Fruit fly (Drosophila melanogaster) whole organism, prepupa: ENCODE data around the gene CG34301.
A peak's percentile ranks its signal among the peaks of the same experiment; 100 is the strongest.

Experiments
- CG10631 ChIP-seq: fragments of 200-800 bp; sonication (Bioruptor generic); optimal IDR thresholded peaks from 2 replicates; lab custom pipeline; 2016; ENCODE audit warnings: missing biosample characterization, missing genetic modification characterization
- CG10669 ChIP-seq: fragments of 200-800 bp; sonication (Bioruptor generic); optimal IDR thresholded peaks from 3 replicates; lab custom pipeline; 2018; ENCODE audit warnings: missing biosample characterization, mild to moderate bottlenecking, missing genetic modification characterization, moderate library complexity
- CG11762 ChIP-seq: fragments of 200-800 bp; sonication (Bioruptor generic); optimal IDR thresholded peaks from 3 replicates; lab custom pipeline; 2016; ENCODE audit warnings: missing biosample characterization, missing genetic modification characterization; ENCODE audit not compliant: insufficient read depth
- CG11902 ChIP-seq: fragments of 200-800 bp; sonication (Bioruptor generic); optimal IDR thresholded peaks from 3 replicates; lab custom pipeline; 2016; ENCODE audit warnings: missing biosample characterization, missing genetic modification characterization
- CG15336 ChIP-seq: fragments of 200-800 bp; sonication (Bioruptor generic); IDR thresholded peaks from 2 replicates; pipeline ENCODE4 v1.3.6; 2022; ENCODE audit warnings: missing biosample characterization, missing genetic modification characterization
- CG1621 ChIP-seq: fragments of 200-800 bp; sonication (Bioruptor generic); optimal IDR thresholded peaks from 3 replicates; lab custom pipeline; 2018; ENCODE audit warnings: missing biosample characterization, mild to moderate bottlenecking, missing genetic modification characterization
- CG16779 ChIP-seq: fragments of 200-800 bp; sonication (Bioruptor generic); optimal IDR thresholded peaks from 3 replicates; lab custom pipeline; 2017; ENCODE audit warnings: missing biosample characterization, mild to moderate bottlenecking, missing genetic modification characterization
- CG3032 ChIP-seq: fragments of 200-800 bp; optimal IDR thresholded peaks from 2 replicates; lab custom pipeline; 2019; ENCODE audit warnings: missing biosample characterization, mild to moderate bottlenecking, missing genetic modification characterization, moderate library complexity
- CG31627 ChIP-seq: fragments of 200-800 bp; sonication (Bioruptor generic); optimal IDR thresholded peaks from 3 replicates; lab custom pipeline; 2016; ENCODE audit warnings: missing biosample characterization, missing genetic modification characterization
- CG32006 ChIP-seq: fragments of 200-800 bp; sonication (Bioruptor generic); optimal IDR thresholded peaks from 3 replicates; lab custom pipeline; 2017; ENCODE audit warnings: missing biosample characterization, mild to moderate bottlenecking, missing genetic modification characterization
- CG34406 ChIP-seq: fragments of 200-800 bp; sonication (Bioruptor generic); optimal IDR thresholded peaks from 3 replicates; lab custom pipeline; 2016; ENCODE audit warnings: missing biosample characterization, missing genetic modification characterization
- CG3919 ChIP-seq: fragments of 200-800 bp; sonication (Bioruptor generic); optimal IDR thresholded peaks from 3 replicates; lab custom pipeline; 2016; ENCODE audit warnings: missing biosample characterization, missing genetic modification characterization
- CG4318 ChIP-seq: fragments of 200-800 bp; sonication (Bioruptor generic); optimal IDR thresholded peaks from 3 replicates; lab custom pipeline; 2017; ENCODE audit warnings: missing biosample characterization, mild to moderate bottlenecking, missing genetic modification characterization
- CG6276 ChIP-seq: fragments of 200-800 bp; sonication (Bioruptor generic); optimal IDR thresholded peaks from 2 replicates; lab custom pipeline; 2017; ENCODE audit warnings: missing biosample characterization, mild to moderate bottlenecking, missing genetic modification characterization
- CG6792 ChIP-seq: fragments of 200-800 bp; sonication (Bioruptor generic); optimal IDR thresholded peaks from 3 replicates; lab custom pipeline; 2016; ENCODE audit warnings: missing biosample characterization, missing genetic modification characterization
- CG6808 ChIP-seq: fragments of 200-800 bp; sonication (Bioruptor generic); optimal IDR thresholded peaks from 3 replicates; lab custom pipeline; 2017; ENCODE audit warnings: missing biosample characterization, missing genetic modification characterization, mild to moderate bottlenecking, moderate library complexity, missing genetic modification reagents
- CG6854 ChIP-seq: fragments of 200-800 bp; sonication (Bioruptor generic); optimal IDR thresholded peaks from 2 replicates; lab custom pipeline; 2017; ENCODE audit warnings: missing biosample characterization, mild to moderate bottlenecking, missing genetic modification characterization
- CG7368 ChIP-seq: fragments of 200-800 bp; sonication (Bioruptor generic); optimal IDR thresholded peaks from 3 replicates; lab custom pipeline; 2016; ENCODE audit warnings: missing biosample characterization, missing genetic modification characterization
- CG8119 ChIP-seq: fragments of 200-800 bp; sonication (Bioruptor generic); IDR thresholded peaks from 3 replicates; pipeline ENCODE4 v1.3.6; 2022; ENCODE audit warnings: missing biosample characterization, missing genetic modification characterization
- CG8319 ChIP-seq: fragments of 200-800 bp; sonication (Bioruptor generic); optimal IDR thresholded peaks from 3 replicates; lab custom pipeline; 2016; ENCODE audit warnings: missing biosample characterization, missing genetic modification characterization
- CG9139 ChIP-seq: fragments of 200-800 bp; sonication (Bioruptor generic); optimal IDR thresholded peaks from 3 replicates; lab custom pipeline; 2017; ENCODE audit warnings: missing biosample characterization, mild to moderate bottlenecking, missing genetic modification characterization
- Eip75B ChIP-seq: fragments of 200-800 bp; sonication (Bioruptor generic); optimal IDR thresholded peaks from 3 replicates; lab custom pipeline; 2016; ENCODE audit warnings: missing biosample characterization, missing genetic modification characterization
- Eip78C ChIP-seq: fragments of 200-800 bp; sonication (Bioruptor generic); peaks from one replicate; lab custom pipeline; 2016; ENCODE audit warnings: missing biosample characterization, missing genetic modification characterization
- Eip93F ChIP-seq: fragments of 200-800 bp; sonication (Bioruptor generic); optimal IDR thresholded peaks from 2 replicates; lab custom pipeline; 2016; ENCODE audit warnings: missing biosample characterization, mild to moderate bottlenecking, missing genetic modification characterization
- Ets21C ChIP-seq: fragments of 200-800 bp; sonication (Bioruptor generic); optimal IDR thresholded peaks from 3 replicates; lab custom pipeline; 2016; ENCODE audit warnings: missing biosample characterization, missing genetic modification characterization
- Ets96B ChIP-seq: fragments of 200-800 bp; optimal IDR thresholded peaks from 2 replicates; lab custom pipeline; 2019; ENCODE audit warnings: missing biosample characterization, mild to moderate bottlenecking, missing genetic modification characterization, moderate library complexity
- Gug ChIP-seq: fragments of 200-800 bp; sonication (Bioruptor generic); IDR thresholded peaks from 2 replicates; pipeline ENCODE4 v1.3.6; 2022; ENCODE audit warnings: missing biosample characterization, missing genetic modification characterization
- Hr39 ChIP-seq: fragments of 200-800 bp; sonication (Bioruptor generic); optimal IDR thresholded peaks from 2 replicates; lab custom pipeline; 2016; ENCODE audit warnings: missing biosample characterization, missing genetic modification characterization
- Hr4 ChIP-seq: fragments of 200-800 bp; sonication (Bioruptor generic); optimal IDR thresholded peaks from 3 replicates; lab custom pipeline; 2016; ENCODE audit warnings: missing biosample characterization, missing genetic modification characterization
- Met ChIP-seq: fragments of 200-800 bp; sonication (Bioruptor generic); optimal IDR thresholded peaks from 3 replicates; lab custom pipeline; 2016; ENCODE audit warnings: missing biosample characterization, missing genetic modification characterization
- OdsH ChIP-seq: fragments of 200-800 bp; sonication (Bioruptor generic); optimal IDR thresholded peaks from 3 replicates; lab custom pipeline; 2016; ENCODE audit warnings: missing biosample characterization, missing genetic modification characterization
- Sox102F ChIP-seq: fragments of 200-800 bp; sonication (Bioruptor generic); optimal IDR thresholded peaks from 2 replicates; lab custom pipeline; 2016; ENCODE audit warnings: missing biosample characterization, mild to moderate bottlenecking, missing genetic modification characterization
- Sox14 ChIP-seq: fragments of 200-800 bp; sonication (Bioruptor generic); optimal IDR thresholded peaks from 3 replicates; lab custom pipeline; 2016; ENCODE audit warnings: missing biosample characterization, missing genetic modification characterization
- Sox15 ChIP-seq: fragments of 200-800 bp; sonication (Bioruptor generic); optimal IDR thresholded peaks from 3 replicates; lab custom pipeline; 2016; ENCODE audit warnings: missing biosample characterization, missing genetic modification characterization
- achi ChIP-seq: fragments of 200-800 bp; sonication (Bioruptor generic); optimal IDR thresholded peaks from 3 replicates; lab custom pipeline; 2016; ENCODE audit warnings: missing biosample characterization, missing genetic modification characterization
- acj6 ChIP-seq: fragments of 200-800 bp; sonication (Bioruptor generic); optimal IDR thresholded peaks from 3 replicates; lab custom pipeline; 2016; ENCODE audit warnings: missing biosample characterization, missing genetic modification characterization
- cyc ChIP-seq: fragments of 200-800 bp; sonication (Bioruptor generic); optimal IDR thresholded peaks from 3 replicates; lab custom pipeline; 2016; ENCODE audit warnings: missing biosample characterization, missing genetic modification characterization
- dac ChIP-seq: fragments of 200-800 bp; sonication (Bioruptor generic); optimal IDR thresholded peaks from 2 replicates; lab custom pipeline; 2017; ENCODE audit warnings: missing biosample characterization, mild to moderate bottlenecking, missing genetic modification characterization
- dsx ChIP-seq: fragments of 200-800 bp; optimal IDR thresholded peaks from 3 replicates; lab custom pipeline; 2019; ENCODE audit warnings: missing biosample characterization, mild to moderate bottlenecking, missing genetic modification characterization, moderate library complexity; ENCODE audit not compliant: poor library complexity, severe bottlenecking
- eg ChIP-seq: fragments of 200-800 bp; sonication (Bioruptor generic); IDR thresholded peaks from 3 replicates; pipeline ENCODE4 v1.3.6; 2022; ENCODE audit warnings: missing biosample characterization, missing genetic modification characterization
- fd59A ChIP-seq: fragments of 200-800 bp; sonication (Bioruptor generic); optimal IDR thresholded peaks from 2 replicates; lab custom pipeline; 2017; ENCODE audit warnings: missing biosample characterization, mild to moderate bottlenecking, missing genetic modification characterization, missing genetic modification reagents
- fd85E ChIP-seq: fragments of 200-800 bp; sonication (Bioruptor generic); optimal IDR thresholded peaks from 3 replicates; lab custom pipeline; 2016; ENCODE audit warnings: missing biosample characterization, missing genetic modification characterization
- fkh ChIP-seq: fragments of 200-800 bp; sonication (Bioruptor generic); optimal IDR thresholded peaks from 3 replicates; lab custom pipeline; 2017; ENCODE audit warnings: missing biosample characterization, mild to moderate bottlenecking, missing genetic modification characterization, moderate library complexity
- net ChIP-seq: fragments of 200-800 bp; sonication (Bioruptor generic); optimal IDR thresholded peaks from 3 replicates; lab custom pipeline; 2016; ENCODE audit warnings: missing biosample characterization, missing genetic modification characterization
- pdm3 ChIP-seq: fragments of 200-800 bp; sonication (Bioruptor generic); optimal IDR thresholded peaks from 3 replicates; lab custom pipeline; 2016; ENCODE audit warnings: missing biosample characterization, missing genetic modification characterization
- salr ChIP-seq, 2 experiments: fragments of 200-800 bp; sonication (Bioruptor generic); optimal IDR thresholded peaks; 3 replicates each; lab custom pipeline; 2016 to 2018; ENCODE audit warnings: missing biosample characterization in 2 of 2, missing genetic modification characterization in 2 of 2, mild to moderate bottlenecking in 1 of 2
- spab ChIP-seq: fragments of 200-800 bp; sonication (Bioruptor generic); optimal IDR thresholded peaks from 2 replicates; lab custom pipeline; 2017; ENCODE audit warnings: missing biosample characterization, mild to moderate bottlenecking, missing genetic modification characterization, missing genetic modification reagents
- ss ChIP-seq, 2 experiments: fragments of 200-800 bp; sonication (Bioruptor generic); optimal IDR thresholded peaks; 2 replicates in 1 of 2; 3 replicates in 1 of 2; lab custom pipeline; 2017 to 2018; ENCODE audit warnings: mild to moderate bottlenecking in 2 of 2, missing biosample characterization in 2 of 2, missing genetic modification characterization in 2 of 2, moderate library complexity in 1 of 2
- svp ChIP-seq: fragments of 200-800 bp; sonication (Bioruptor generic); peaks from one replicate; lab custom pipeline; 2016; ENCODE audit warnings: missing biosample characterization, missing genetic modification characterization
- topi ChIP-seq: fragments of 200-800 bp; sonication (Bioruptor generic); optimal IDR thresholded peaks from 3 replicates; lab custom pipeline; 2016; ENCODE audit warnings: missing biosample characterization, missing genetic modification characterization

The CG34301 gene

dm6 chr3R:8747871-8748775, 25.1 kb upstream of the CG34301 start:
- TF ChIP-seq OdsH (peak; percentile 86), CG4318 (GFP tag; lab: Kevin White, UChicago) (peak; percentile 67), CG1621 (no peak), CG3919 (peak; percentile 75), spab (GFP tag; lab: Kevin White, UChicago) (peak; percentile 17), CG34406 (GFP tag; lab: Kevin White, UChicago) (peak; percentile 88), CG31627 (peak; percentile 79), CG6854 (GFP tag; lab: Kevin White, UChicago) (peak; percentile 33), CG6792 (peak; percentile 77), CG32006 (peak; percentile 89), salr (GFP tag; optimal IDR thresholded peaks at IDR 0.05; lab: Kevin White, UChicago) (peak; percentile 1 to 80), fkh (no peak), CG16779 (tag; lab: Kevin White, UChicago) (peak; percentile 72), Eip93F (GFP tag; lab: Kevin White, UChicago) (peak; percentile 59), acj6 (GFP tag; lab: Kevin White, UChicago) (peak; percentile 85), CG10669 (GFP tag; lab: Kevin White, UChicago) (peak; percentile 57), svp (peak; percentile 89), pdm3 (peak; percentile 85), Gug (GFP tag; lab: Robert Waterston, UW) (peak; percentile 50), fd59A (peak; percentile 63), Met (GFP tag; lab: Kevin White, UChicago) (peak; percentile 87), Ets21C (GFP tag; lab: Kevin White, UChicago) (peak; percentile 60), ss (GFP tag; optimal IDR thresholded peaks at IDR 0.05; lab: Kevin White, UChicago) (peak; percentile 49 to 76), dac (GFP tag; lab: Kevin White, UChicago) (peak; percentile 73), CG8119 (GFP tag; lab: Robert Waterston, UW) (peak; percentile 81), Hr4 (GFP tag; lab: Kevin White, UChicago) (peak; percentile 80), CG6808 (GFP tag; lab: Kevin White, UChicago) (peak; percentile 75), eg (GFP tag; lab: Robert Waterston, UW) (peak; percentile 86), CG8319 (GFP tag; lab: Kevin White, UChicago) (peak; percentile 71), CG3032 (tag; lab: Kevin White, UChicago) (peak; percentile 77), Eip78C (GFP tag; lab: Kevin White, UChicago) (peak; percentile 96), CG11902 (GFP tag; lab: Kevin White, UChicago) (peak; percentile 52), CG7368 (GFP tag; lab: Kevin White, UChicago) (peak; percentile 69), Ets96B (tag; lab: Kevin White, UChicago) (peak; percentile 64), cyc (GFP tag; lab: Kevin White, UChicago) (peak; percentile 77), fd85E (GFP tag; lab: Kevin White, UChicago) (no peak), CG9139 (GFP tag; lab: Kevin White, UChicago) (peak; percentile 35), net (GFP tag; lab: Kevin White, UChicago) (peak; percentile 89), Sox102F (peak; percentile 86), Hr39 (GFP tag; lab: Kevin White, UChicago) (peak; percentile 74), Eip75B (peak; percentile 77), dsx (GFP tag; lab: Kevin White, UChicago) (peak; percentile 72), Sox15 (GFP tag; lab: Kevin White, UChicago) (peak; percentile 71), achi (peak; percentile 74), CG11762 (peak; percentile 68), Sox14 (peak; percentile 75), topi (GFP tag; lab: Kevin White, UChicago) (peak; percentile 87), CG15336 (GFP tag; lab: Robert Waterston, UW) (peak; percentile 88), CG10631 (GFP tag; lab: Kevin White, UChicago) (peak; percentile 72), CG6276 (GFP tag; lab: Kevin White, UChicago) (peak; percentile 85)
